Fruit fly (Drosophila melanogaster) whole organism, pupa: ENCODE results near the gene RabX4.

Source experiments
- CG10348 ChIP-seq: fragments of 200-800 bp; sonication (Bioruptor generic); IDR thresholded peaks from 2 replicates; pipeline ENCODE4 v1.3.6; 2022; ENCODE audit warnings: missing biosample characterization, missing genetic modification characterization
- CG12605 ChIP-seq: fragments of 200-800 bp; sonication (Bioruptor generic); IDR thresholded peaks from 2 replicates; pipeline ENCODE4 v1.3.6; 2022; ENCODE audit warnings: missing biosample characterization, missing genetic modification characterization
- CG13204 ChIP-seq: fragments of 200-800 bp; sonication (Bioruptor generic); optimal IDR thresholded peaks from 2 replicates; lab custom pipeline; 2018; ENCODE audit warnings: missing biosample characterization, mild to moderate bottlenecking, missing genetic modification characterization, moderate library complexity
- CG14655 ChIP-seq: fragments of 200-800 bp; sonication (Bioruptor generic); optimal IDR thresholded peaks from 3 replicates; lab custom pipeline; 2017; ENCODE audit warnings: mild to moderate bottlenecking, missing biosample characterization, missing genetic modification reagents, missing genetic modification characterization
- CG15710 ChIP-seq: fragments of 200-800 bp; sonication (Bioruptor generic); optimal IDR thresholded peaks from 2 replicates; lab custom pipeline; 2018; ENCODE audit warnings: missing biosample characterization, mild to moderate bottlenecking, missing genetic modification characterization, moderate library complexity
- CG17806 ChIP-seq: fragments of 200-800 bp; sonication (Bioruptor generic); optimal IDR thresholded peaks from 2 replicates; lab custom pipeline; 2018; ENCODE audit warnings: missing biosample characterization, mild to moderate bottlenecking, missing genetic modification characterization, moderate library complexity
- CG32121 ChIP-seq: fragments of 200-800 bp; sonication (Bioruptor generic); IDR thresholded peaks from 2 replicates; pipeline ENCODE4 v1.3.6; 2022; ENCODE audit warnings: missing biosample characterization, missing genetic modification characterization
- CG34367 ChIP-seq: fragments of 200-800 bp; sonication (Bioruptor generic); optimal IDR thresholded peaks from 2 replicates; lab custom pipeline; 2018; ENCODE audit warnings: missing biosample characterization, mild to moderate bottlenecking, missing genetic modification characterization
- CG4496 ChIP-seq: fragments of 200-800 bp; sonication (Bioruptor generic); IDR thresholded peaks from 3 replicates; pipeline ENCODE4 v1.3.6; 2022; ENCODE audit warnings: missing biosample characterization, missing genetic modification characterization
- CG8159 ChIP-seq: fragments of 200-800 bp; sonication (Bioruptor generic); optimal IDR thresholded peaks from 3 replicates; lab custom pipeline; 2018; ENCODE audit warnings: missing biosample characterization, mild to moderate bottlenecking, missing genetic modification characterization, moderate library complexity
- CG8301 ChIP-seq: fragments of 200-800 bp; sonication (Bioruptor generic); optimal IDR thresholded peaks from 2 replicates; lab custom pipeline; 2018; ENCODE audit warnings: missing biosample characterization, mild to moderate bottlenecking, missing genetic modification characterization
- CG9948 ChIP-seq: fragments of 200-800 bp; sonication (Bioruptor generic); optimal IDR thresholded peaks from 2 replicates; lab custom pipeline; 2018; ENCODE audit warnings: missing biosample characterization, mild to moderate bottlenecking, missing genetic modification characterization, moderate library complexity
- D1 ChIP-seq: fragments of 200-800 bp; sonication (Bioruptor generic); optimal IDR thresholded peaks from 2 replicates; lab custom pipeline; 2018; ENCODE audit warnings: missing biosample characterization, mild to moderate bottlenecking, missing genetic modification characterization, moderate library complexity
- EcR ChIP-seq: fragments of 200-800 bp; sonication (Bioruptor generic); optimal IDR thresholded peaks from 3 replicates; lab custom pipeline; 2019; ENCODE audit warnings: missing biosample characterization, missing genetic modification characterization, mild to moderate bottlenecking, moderate library complexity, missing genetic modification reagents
- Ets98B ChIP-seq: fragments of 200-800 bp; sonication (Bioruptor generic); IDR thresholded peaks from 2 replicates; pipeline ENCODE4 v1.3.6; 2022; ENCODE audit warnings: missing biosample characterization, missing genetic modification characterization
- Pif1A ChIP-seq: fragments of 200-800 bp; sonication (Bioruptor generic); optimal IDR thresholded peaks from 3 replicates; lab custom pipeline; 2016; ENCODE audit warnings: missing biosample characterization, missing genetic modification characterization
- Pif1B ChIP-seq: fragments of 200-800 bp; sonication (Bioruptor generic); optimal IDR thresholded peaks from 3 replicates; lab custom pipeline; 2016; ENCODE audit warnings: missing biosample characterization, missing genetic modification characterization
- Snoo ChIP-seq: fragments of 200-800 bp; sonication (Bioruptor generic); optimal IDR thresholded peaks from 3 replicates; lab custom pipeline; 2017; ENCODE audit warnings: missing biosample characterization, mild to moderate bottlenecking, missing genetic modification characterization, inconsistent platforms
- fd96Ca ChIP-seq: fragments of 200-800 bp; sonication (Bioruptor generic); IDR thresholded peaks from 3 replicates; pipeline ENCODE4 v1.3.6; 2022; ENCODE audit warnings: missing biosample characterization, missing genetic modification characterization
- gl ChIP-seq: fragments of 200-800 bp; sonication (Bioruptor generic); optimal IDR thresholded peaks from 2 replicates; lab custom pipeline; 2018; ENCODE audit warnings: missing biosample characterization, mild to moderate bottlenecking, missing genetic modification characterization
- rn ChIP-seq: fragments of 200-800 bp; sonication (Bioruptor generic); IDR thresholded peaks from 2 replicates; pipeline ENCODE4 v1.3.6; 2022; ENCODE audit warnings: missing biosample characterization, missing genetic modification characterization

The RabX4 gene

DNA sequence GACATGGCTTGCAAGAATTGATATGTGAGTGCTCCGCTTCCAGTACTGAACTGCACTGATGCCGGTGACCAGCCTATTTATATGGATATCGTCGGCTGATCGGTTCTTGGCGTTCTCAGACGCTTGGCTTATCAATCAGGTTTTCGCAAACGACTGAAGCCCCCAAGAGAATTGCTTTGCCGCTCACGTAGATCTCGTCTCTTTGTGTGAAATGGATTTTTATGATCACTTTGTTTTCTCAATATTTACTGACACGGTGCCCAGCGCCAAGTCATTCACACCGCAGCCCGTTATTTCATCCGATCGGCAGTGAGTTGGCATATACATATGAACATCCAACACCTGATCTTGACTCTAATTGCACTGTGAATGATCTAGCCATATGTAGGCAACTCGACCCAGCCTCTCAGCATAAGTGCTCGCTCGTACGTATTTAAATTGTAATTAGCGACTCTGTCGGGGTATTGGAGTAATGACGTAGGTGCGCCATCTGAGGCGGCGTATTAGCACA lies 32.2 kb upstream of the RabX4 start, which contains the start of gene CG13639:
TSS of gene CG13639 (minus strand) at position 51 of the 511 bp plus-strand sequence.
- TF ChIP-seq EcR (GFP tag; lab: Kevin White, UChicago), result peak; percentile 87
- no peak for TF ChIP-seq CG15710 (tag; lab: Kevin White, UChicago)
- TF ChIP-seq CG34367, result peak; percentile 27

- TF ChIP-seq CG32121 (GFP tag; lab: Robert Waterston, UW), result no peak
Measured at dm6 chr3R:24859701-24860100, 31.5 kb upstream of the RabX4 start, which contains the start of gene ppk22. Gene ppk22, minus strand, starts transcription at chr3R:24859801.

DNA sequence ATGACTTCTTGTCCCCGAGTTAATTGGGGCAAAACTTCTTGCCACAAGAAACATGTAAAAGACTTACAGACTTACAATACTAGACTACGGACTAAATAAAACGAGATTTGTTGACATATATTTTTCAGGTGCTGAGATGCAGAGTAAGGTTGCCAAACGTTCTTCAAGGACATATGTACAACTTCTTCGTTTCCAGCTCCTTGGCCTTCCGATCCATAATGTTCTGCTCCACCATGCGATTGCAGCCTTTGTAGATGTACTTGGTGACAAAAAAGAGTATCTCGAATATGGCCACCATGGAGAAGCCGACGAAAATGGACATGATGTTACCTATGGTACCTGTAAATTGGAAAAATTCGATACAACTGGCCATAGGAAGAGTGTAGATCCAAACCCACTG lies 29.2 kb upstream of the RabX4 start, which contains the start of gene CAH4:
TSS of gene CAH4 (minus strand) at position 101 of the 400 bp plus-strand sequence.
- TF ChIP-seq CG32121 (GFP tag; lab: Robert Waterston, UW) (no peak), CG8159 (tag; lab: Kevin White, UChicago) (no peak), CG8301 (tag; lab: Kevin White, UChicago) (no peak), CG9948 (tag; lab: Kevin White, UChicago) (no peak), CG17806 (no peak), CG10348 (GFP tag; lab: Robert Waterston, UW) (no peak), Pif1A (no peak), Pif1B (GFP tag; lab: Kevin White, UChicago) (no peak), CG14655 (no peak), CG4496 (GFP tag; lab: Robert Waterston, UW) (no peak), fd96Ca (GFP tag; lab: Robert Waterston, UW) (no peak), Ets98B (GFP tag; lab: Robert Waterston, UW) (no peak), D1 (no peak), rn (GFP tag; lab: Robert Waterston, UW) (no peak)

DNA sequence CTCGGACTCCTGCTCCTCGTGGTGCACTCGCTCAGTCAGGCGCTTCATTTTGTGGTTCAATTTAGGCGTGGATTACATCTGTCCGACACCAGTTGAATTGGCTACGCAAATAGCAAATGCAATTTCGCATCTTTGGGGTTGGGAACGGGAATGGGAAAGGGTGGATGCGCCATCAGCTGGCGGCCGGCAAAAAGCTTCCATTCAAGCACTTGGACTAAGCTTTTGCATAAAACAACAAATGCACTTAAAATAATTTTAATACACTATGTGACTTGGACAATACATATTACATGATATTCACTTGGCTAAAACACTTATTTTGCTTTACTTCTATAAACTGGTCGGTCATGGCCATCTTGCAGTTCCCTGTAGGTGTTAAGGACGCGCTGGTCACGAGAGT lies 27.9 kb upstream of the RabX4 start, which contains the start of gene HDAC11:
TSS of gene HDAC11 (minus strand) at position 101 of the 400 bp plus-strand sequence.
- TF ChIP-seq CG13204, result no peak
- TF ChIP-seq CG8159 (tag; lab: Kevin White, UChicago), result no peak
- TF ChIP-seq CG32121 (GFP tag; lab: Robert Waterston, UW), result 0 out of 2 replicates have a peak, but pooled peaks have one; percentile 27
- no peak for TF ChIP-seq CG12605

dm6 chr3R:24851429-24851828 lies 23.2 kb upstream of the RabX4 start, which contains the start of gene Nct:
Gene Nct, plus strand, starts transcription at chr3R:24851601.
- TF ChIP-seq Pif1B (GFP tag; lab: Kevin White, UChicago), result no peak
- no peak for TF ChIP-seq CG14655
- no peak for TF ChIP-seq CG9948 (tag; lab: Kevin White, UChicago)
- no peak for TF ChIP-seq CG15710 (tag; lab: Kevin White, UChicago)
- TF ChIP-seq EcR (GFP tag; lab: Kevin White, UChicago), result no peak
- TF ChIP-seq D1, result no peak
- TF ChIP-seq CG13204, result no peak
- TF ChIP-seq fd96Ca (GFP tag; lab: Robert Waterston, UW), result no peak
- no peak for TF ChIP-seq CG4496 (GFP tag; lab: Robert Waterston, UW)
- no peak for TF ChIP-seq Ets98B (GFP tag; lab: Robert Waterston, UW)

dm6 chr3R:24850420-24850819 lies 22.2 kb upstream of the RabX4 start, which contains the start of gene CG7006:
Gene CG7006, plus strand, starts transcription at chr3R:24850627.
- TF ChIP-seq gl, result no peak
- TF ChIP-seq Ets98B (GFP tag; lab: Robert Waterston, UW), result peak; percentile 43; the same call in 1 of the 2 replicates
- TF ChIP-seq CG4496 (GFP tag; lab: Robert Waterston, UW), result no peak
- TF ChIP-seq rn (GFP tag; lab: Robert Waterston, UW), result 0 out of 2 replicates have a peak, but pooled peaks have one; percentile 24
- TF ChIP-seq EcR (GFP tag; lab: Kevin White, UChicago), result no peak
- no peak for TF ChIP-seq CG8301 (tag; lab: Kevin White, UChicago)
- TF ChIP-seq D1, result no peak
- TF ChIP-seq CG34367, result no peak
- TF ChIP-seq CG17806, result no peak
- TF ChIP-seq Pif1A, result no peak
- no peak for TF ChIP-seq CG32121 (GFP tag; lab: Robert Waterston, UW)
- TF ChIP-seq Snoo (tag; lab: Kevin White, UChicago), result peak; percentile 30
- TF ChIP-seq CG15710 (tag; lab: Kevin White, UChicago), result no peak
- no peak for TF ChIP-seq Pif1B (GFP tag; lab: Kevin White, UChicago)

DNA sequence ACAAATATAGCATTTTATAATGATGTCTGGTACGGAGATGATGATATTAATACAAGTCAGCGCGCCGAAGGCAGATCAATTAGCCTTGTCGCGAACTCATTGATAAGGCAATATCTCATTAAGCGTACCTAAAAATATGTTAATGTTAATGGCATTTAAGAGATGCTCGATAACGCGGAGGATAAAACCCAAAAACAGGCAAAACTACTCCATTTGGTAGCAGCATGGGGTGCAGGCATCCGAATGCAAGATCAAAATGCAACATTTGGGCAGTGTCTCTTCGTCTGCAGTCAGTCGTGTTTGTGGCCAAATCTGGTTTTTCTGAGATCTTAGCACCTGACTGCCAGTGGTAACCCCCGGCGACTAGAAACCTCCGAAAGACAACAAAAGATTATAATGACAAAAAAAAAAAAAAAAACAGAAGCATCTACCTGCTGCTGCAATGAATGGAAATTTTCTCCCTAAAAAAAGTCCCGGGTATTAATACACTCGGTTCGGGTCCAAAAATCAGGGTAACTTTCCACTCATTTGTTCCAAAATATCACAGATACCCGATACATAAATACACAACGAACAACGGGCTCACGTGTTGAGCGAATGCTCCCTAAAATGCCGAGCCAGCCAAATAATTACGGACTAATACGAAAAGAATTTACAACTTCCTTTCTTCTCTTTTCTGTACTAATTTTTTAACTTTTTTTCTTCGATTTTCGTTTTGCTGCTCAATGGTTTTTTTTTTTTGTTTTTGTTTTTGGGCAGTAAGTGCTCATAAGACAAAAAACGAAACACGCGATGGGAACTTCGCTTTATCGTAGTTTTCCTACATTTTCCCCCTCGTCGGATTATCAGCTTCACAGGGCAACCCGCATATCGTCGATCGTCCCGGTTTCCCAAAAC lies 18.0 kb upstream of the RabX4 start:
- TF ChIP-seq CG10348 (GFP tag; lab: Robert Waterston, UW) (no peak), gl (no peak), Pif1A (no peak), Snoo (tag; lab: Kevin White, UChicago) (no peak), CG15710 (tag; lab: Kevin White, UChicago) (no peak)
